Fruit fly (Drosophila melanogaster) whole organism, embryonic: Measurements from ENCODE around the gene nwk.
A peak's percentile ranks its signal among the peaks of the same experiment; 100 is the strongest.

Source experiments
- B-H2 ChIP-seq: fragments of 200-800 bp; sonication (Bioruptor generic); optimal IDR thresholded peaks from 2 replicates; lab custom pipeline; 2018; ENCODE audit warnings: missing biosample characterization, mild to moderate bottlenecking, missing genetic modification characterization
- Blimp-1 ChIP-seq: fragments of 200-800 bp; sonication (Bioruptor generic); optimal IDR thresholded peaks from 3 replicates; lab custom pipeline; 2018; ENCODE audit warnings: missing biosample characterization, missing genetic modification characterization, mild to moderate bottlenecking, moderate library complexity, missing genetic modification reagents
- CG10543 ChIP-seq: fragments of 200-800 bp; sonication (Bioruptor generic); optimal IDR thresholded peaks from 3 replicates; lab custom pipeline; 2017; ENCODE audit warnings: missing biosample characterization, mild to moderate bottlenecking, missing genetic modification characterization, moderate library complexity
- CG11247 ChIP-seq: fragments of 200-800 bp; sonication (Bioruptor generic); IDR thresholded peaks from 2 replicates; pipeline ENCODE4 v1.3.6; 2022; ENCODE audit warnings: missing biosample characterization, missing genetic modification characterization
- CG13287 ChIP-seq: fragments of 200-800 bp; sonication (Bioruptor generic); IDR thresholded peaks from 2 replicates; pipeline ENCODE4 v1.3.6; 2022; ENCODE audit warnings: missing biosample characterization, missing genetic modification characterization; ENCODE audit not compliant: partially characterized antibody
- CG14050 ChIP-seq: fragments of 200-800 bp; sonication (Bioruptor generic); IDR thresholded peaks from 3 replicates; pipeline ENCODE4 v1.3.6; 2022; ENCODE audit warnings: missing biosample characterization, missing genetic modification characterization
- CG15696 ChIP-seq: fragments of 200-800 bp; sonication (Bioruptor generic); optimal IDR thresholded peaks from 2 replicates; lab custom pipeline; 2019; ENCODE audit warnings: missing biosample characterization, mild to moderate bottlenecking, missing genetic modification characterization, moderate library complexity
- CG16813 ChIP-seq: fragments of 200-800 bp; sonication (Bioruptor generic); IDR thresholded peaks from 3 replicates; pipeline ENCODE4 v1.3.6; 2022; ENCODE audit warnings: missing biosample characterization, missing genetic modification characterization; ENCODE audit not compliant: partially characterized antibody
- CG2678 ChIP-seq: fragments of 200-800 bp; sonication (Bioruptor generic); optimal IDR thresholded peaks from 3 replicates; lab custom pipeline; 2019; ENCODE audit warnings: missing biosample characterization, mild to moderate bottlenecking, missing genetic modification characterization, moderate library complexity
- CG2889 ChIP-seq: fragments of 200-800 bp; sonication (Bioruptor generic); IDR thresholded peaks from 3 replicates; pipeline ENCODE4 v1.3.6; 2022; ENCODE audit warnings: missing biosample characterization, missing genetic modification characterization
- CG33557 ChIP-seq: fragments of 200-800 bp; sonication (Bioruptor generic); optimal IDR thresholded peaks from 2 replicates; lab custom pipeline; 2019; ENCODE audit warnings: missing biosample characterization, mild to moderate bottlenecking, missing genetic modification characterization, moderate library complexity
- CG34376 ChIP-seq: fragments of 200-800 bp; sonication (Bioruptor generic); optimal IDR thresholded peaks from 2 replicates; lab custom pipeline; 2018; ENCODE audit warnings: missing biosample characterization, mild to moderate bottlenecking, missing genetic modification characterization
- CG43689 ChIP-seq: fragments of 200-800 bp; sonication (Bioruptor generic); IDR thresholded peaks from 2 replicates; pipeline ENCODE4 v1.3.6; 2022; ENCODE audit warnings: missing biosample characterization, missing genetic modification characterization
- CG7357 ChIP-seq: fragments of 200-800 bp; sonication (Bioruptor generic); IDR thresholded peaks from 3 replicates; pipeline ENCODE4 v1.3.6; 2022; ENCODE audit warnings: missing biosample characterization, missing genetic modification characterization
- CG7987 ChIP-seq: fragments of 200-800 bp; sonication (Bioruptor generic); optimal IDR thresholded peaks from 2 replicates; lab custom pipeline; 2018; ENCODE audit warnings: missing biosample characterization, mild to moderate bottlenecking, missing genetic modification characterization, moderate library complexity
- CG8765 ChIP-seq: fragments of 200-800 bp; sonication (Bioruptor generic); IDR thresholded peaks from 2 replicates; pipeline ENCODE4 v1.3.6; 2022; ENCODE audit warnings: missing biosample characterization, missing genetic modification characterization
- CG9932 ChIP-seq: fragments of 200-800 bp; sonication (Bioruptor generic); IDR thresholded peaks from 2 replicates; pipeline ENCODE4 v1.3.6; 2022; ENCODE audit warnings: missing biosample characterization, missing genetic modification characterization
- CTCF ChIP-seq: fragments of 200-800 bp; sonication (Bioruptor generic); optimal IDR thresholded peaks from 2 replicates; lab custom pipeline; 2017; ENCODE audit warnings: missing biosample characterization, mild to moderate bottlenecking, missing genetic modification characterization, moderate library complexity
- CrebB ChIP-seq: fragments of 200-800 bp; sonication (Bioruptor generic); optimal IDR thresholded peaks from 3 replicates; lab custom pipeline; 2018; ENCODE audit warnings: missing biosample characterization, mild to moderate bottlenecking, missing genetic modification characterization
- Deaf1 ChIP-seq: fragments of 200-800 bp; optimal IDR thresholded peaks from 3 replicates; lab custom pipeline; 2019; ENCODE audit warnings: missing biosample characterization, mild to moderate bottlenecking, missing genetic modification characterization, moderate library complexity
- Fer1 ChIP-seq: fragments of 200-800 bp; sonication (Bioruptor generic); optimal IDR thresholded peaks from 2 replicates; lab custom pipeline; 2017; ENCODE audit warnings: missing biosample characterization, mild to moderate bottlenecking, missing genetic modification characterization
- GATAe ChIP-seq: fragments of 200-800 bp; sonication (Bioruptor generic); conservative IDR thresholded peaks from 2 replicates; pipeline ENCODE4 v1.3.6; 2022; ENCODE audit warnings: missing biosample characterization, missing genetic modification characterization
- H15 ChIP-seq: fragments of 200-800 bp; sonication (Bioruptor generic); IDR thresholded peaks from 3 replicates; pipeline ENCODE4 v1.3.6; 2022; ENCODE audit warnings: missing biosample characterization, missing genetic modification characterization
- H2.0 ChIP-seq: fragments of 200-800 bp; sonication (Bioruptor generic); IDR thresholded peaks from 2 replicates; pipeline ENCODE4 v1.3.6; 2022; ENCODE audit warnings: missing biosample characterization, missing genetic modification characterization
- HLH3B ChIP-seq: fragments of 200-800 bp; sonication (Bioruptor generic); IDR thresholded peaks from 2 replicates; pipeline ENCODE4 v1.3.6; 2022; ENCODE audit warnings: missing biosample characterization, missing genetic modification characterization
- Hey ChIP-seq: fragments of 200-800 bp; sonication (Bioruptor generic); optimal IDR thresholded peaks from 3 replicates; lab custom pipeline; 2018; ENCODE audit warnings: missing biosample characterization, mild to moderate bottlenecking, missing genetic modification characterization
- HmgZ ChIP-seq: fragments of 200-800 bp; sonication (Bioruptor generic); optimal IDR thresholded peaks from 2 replicates; lab custom pipeline; 2018; ENCODE audit warnings: missing biosample characterization, mild to moderate bottlenecking, missing genetic modification characterization
- Hmr ChIP-seq: fragments of 200-800 bp; sonication (Bioruptor generic); optimal IDR thresholded peaks from 3 replicates; lab custom pipeline; 2017; ENCODE audit warnings: mild to moderate bottlenecking, missing biosample characterization, missing genetic modification reagents, missing genetic modification characterization
- Jarid2 ChIP-seq: fragments of 200-800 bp; sonication (Bioruptor generic); optimal IDR thresholded peaks from 3 replicates; lab custom pipeline; 2017; ENCODE audit warnings: mild to moderate bottlenecking, missing biosample characterization, missing genetic modification reagents, missing genetic modification characterization
- Med ChIP-seq: fragments of 200-800 bp; sonication (Bioruptor generic); peaks from one replicate; lab custom pipeline; 2016; ENCODE audit warnings: missing biosample characterization, missing genetic modification characterization, mild to moderate bottlenecking, inconsistent platforms, moderate library complexity
- Pdp1 ChIP-seq, 2 experiments: fragments of 200-800 bp; sonication (Bioruptor generic); optimal IDR thresholded peaks; 3 replicates each; lab custom pipeline; 2016; ENCODE audit warnings: missing biosample characterization in 2 of 2, missing genetic modification characterization in 2 of 2, mild to moderate bottlenecking in 1 of 2, moderate library complexity in 1 of 2
- Taf1 ChIP-seq: fragments of 200-800 bp; sonication (Bioruptor generic); IDR thresholded peaks from 2 replicates; pipeline ENCODE4 v1.3.6; 2022; ENCODE audit warnings: missing biosample characterization, missing genetic modification characterization
- chinmo ChIP-seq: fragments of 200-800 bp; sonication (Bioruptor generic); IDR thresholded peaks from 4 replicates; pipeline ENCODE4 v1.3.6; 2022; ENCODE audit warnings: missing biosample characterization, missing genetic modification characterization; ENCODE audit not compliant: partially characterized antibody
- ci ChIP-seq: fragments of 200-800 bp; sonication (Bioruptor generic); IDR thresholded peaks from 3 replicates; pipeline ENCODE4 v1.3.6; 2022; ENCODE audit warnings: missing biosample characterization, missing genetic modification characterization
- cwo ChIP-seq: fragments of 200-800 bp; sonication (Bioruptor generic); optimal IDR thresholded peaks from 3 replicates; lab custom pipeline; 2017; ENCODE audit warnings: missing biosample characterization, missing genetic modification characterization, mild to moderate bottlenecking, moderate library complexity, missing genetic modification reagents
- disco-r ChIP-seq: fragments of 200-800 bp; sonication (Bioruptor generic); optimal IDR thresholded peaks from 2 replicates; lab custom pipeline; 2016; ENCODE audit warnings: missing biosample characterization, missing genetic modification characterization
- exex ChIP-seq: fragments of 200-800 bp; sonication (Bioruptor generic); optimal IDR thresholded peaks from 4 replicates; lab custom pipeline; 2018; ENCODE audit warnings: missing biosample characterization, mild to moderate bottlenecking, missing genetic modification characterization, moderate library complexity
- fd64A ChIP-seq: fragments of 200-800 bp; sonication (Bioruptor generic); optimal IDR thresholded peaks from 3 replicates; lab custom pipeline; 2018; ENCODE audit warnings: missing biosample characterization, mild to moderate bottlenecking, missing genetic modification characterization
- grau ChIP-seq: fragments of 200-800 bp; optimal IDR thresholded peaks from 3 replicates; lab custom pipeline; 2019; ENCODE audit warnings: missing biosample characterization, mild to moderate bottlenecking, missing genetic modification characterization, moderate library complexity
- lab ChIP-seq: fragments of 200-800 bp; sonication (Bioruptor generic); optimal IDR thresholded peaks from 3 replicates; lab custom pipeline; 2017; ENCODE audit warnings: missing biosample characterization, missing genetic modification characterization, mild to moderate bottlenecking, moderate library complexity, missing genetic modification reagents
- lilli ChIP-seq: fragments of 200-800 bp; sonication (Bioruptor generic); optimal IDR thresholded peaks from 3 replicates; lab custom pipeline; 2016; ENCODE audit warnings: missing biosample characterization, missing genetic modification characterization
- mirr ChIP-seq: fragments of 200-800 bp; sonication (Bioruptor generic); optimal IDR thresholded peaks from 3 replicates; lab custom pipeline; 2018; ENCODE audit warnings: missing biosample characterization, mild to moderate bottlenecking, missing genetic modification characterization
- pros ChIP-seq: fragments of 200-800 bp; sonication (Bioruptor generic); optimal IDR thresholded peaks from 3 replicates; lab custom pipeline; 2019; ENCODE audit warnings: missing biosample characterization, mild to moderate bottlenecking, missing genetic modification characterization, moderate library complexity
- ro ChIP-seq: fragments of 200-800 bp; sonication (Bioruptor generic); IDR thresholded peaks from 2 replicates; pipeline ENCODE4 v1.3.6; 2022; ENCODE audit warnings: missing biosample characterization, missing genetic modification characterization
- run ChIP-seq: fragments of 200-800 bp; sonication (Bioruptor generic); optimal IDR thresholded peaks from 3 replicates; lab custom pipeline; 2018; ENCODE audit warnings: missing biosample characterization, mild to moderate bottlenecking, missing genetic modification characterization
- sqz ChIP-seq: fragments of 200-800 bp; sonication (Bioruptor generic); optimal IDR thresholded peaks from 3 replicates; lab custom pipeline; 2018; ENCODE audit warnings: missing biosample characterization, mild to moderate bottlenecking, missing genetic modification characterization
- sug ChIP-seq: fragments of 200-800 bp; optimal IDR thresholded peaks from 2 replicates; lab custom pipeline; 2019; ENCODE audit warnings: missing biosample characterization, mild to moderate bottlenecking, missing genetic modification characterization, moderate library complexity

The nwk gene

DNA sequence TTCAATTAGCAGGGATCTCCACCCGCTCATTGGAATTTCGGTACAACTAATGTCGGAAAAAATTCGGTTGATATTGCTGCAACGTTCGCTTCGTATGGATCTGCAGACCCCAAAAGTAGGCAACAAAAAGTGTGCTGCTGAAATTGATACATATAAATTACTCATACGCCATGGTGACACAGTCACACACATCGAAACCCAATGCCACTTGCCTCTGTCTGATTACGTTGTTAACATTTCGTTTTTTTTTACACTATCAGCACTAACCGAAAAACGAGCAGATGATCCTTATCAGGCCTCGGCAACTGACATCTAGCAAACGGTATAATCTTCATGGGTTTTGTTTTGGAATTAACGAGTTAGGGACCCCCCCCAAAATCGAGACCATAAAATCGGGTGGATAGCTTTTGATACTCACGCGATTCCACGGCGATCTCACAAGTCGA lies 42.7 kb upstream of the nwk start (continued):
- TF ChIP-seq grau (tag; lab: Kevin White, UChicago) (no peak), CG2889 (GFP tag; lab: Robert Waterston, UW) (no peak), fd64A (GFP tag; lab: Kevin White, UChicago) (no peak), disco-r (GFP tag; lab: Kevin White, UChicago) (no peak), H2.0 (GFP tag; lab: Robert Waterston, UW) (no peak)

dm6 chr3L:9095704-9096103 lies 42.0 kb upstream of the nwk start:
- TF ChIP-seq run (peak; percentile 2), grau (tag; lab: Kevin White, UChicago) (no peak), CG11247 (GFP tag; lab: Robert Waterston, UW) (0 out of 2 replicates have a peak, but pooled peaks have one; percentile 5), Med (peak; percentile 66), HLH3B (GFP tag; lab: Robert Waterston, UW) (no peak), chinmo (peak; percentile 80; the same call in 3 of the 4 replicates), CG33557 (GFP tag; lab: Kevin White, UChicago) (no peak), CG13287 (GFP tag; lab: Robert Waterston, UW) (no peak), Hey (tag; lab: Kevin White, UChicago) (peak; percentile 40), CG8765 (GFP tag; lab: Robert Waterston, UW) (no peak), CG34376 (GFP tag; lab: Kevin White, UChicago) (peak; percentile 12), CG16813 (no peak), CTCF (no peak), ci (GFP tag; lab: Robert Waterston, UW) (peak; percentile 22; the same call in 1 of the 3 replicates), CG2678 (peak; percentile 6), CrebB (tag; lab: Kevin White, UChicago) (peak; percentile 21), exex (tag; lab: Kevin White, UChicago) (peak; percentile 45), sqz (GFP tag; lab: Kevin White, UChicago) (peak; percentile 43), CG14050 (GFP tag; lab: Robert Waterston, UW) (no peak), ro (no peak), mirr (GFP tag; lab: Kevin White, UChicago) (peak; percentile 59), CG7357 (no peak), cwo (peak; percentile 18), CG15696 (tag; lab: Kevin White, UChicago) (no peak), CG7987 (GFP tag; lab: Kevin White, UChicago) (peak; percentile 86), Fer1 (GFP tag; lab: Kevin White, UChicago) (peak; percentile 0), sug (peak; percentile 94)

- TF ChIP-seq Med: peak; percentile 73
- TF ChIP-seq lilli: peak; percentile 27
- peak; percentile 57 for TF ChIP-seq HmgZ (tag; lab: Kevin White, UChicago)
- TF ChIP-seq Deaf1: peak; percentile 35
- TF ChIP-seq Pdp1 (GFP tag; optimal IDR thresholded peaks at IDR 0.05; lab: Kevin White, UChicago): peak in 1 of 2 experiments; percentile 1
- TF ChIP-seq CG43689 (GFP tag; lab: Robert Waterston, UW): no peak
- TF ChIP-seq CG10543: peak; percentile 69
- peak; percentile 16 for TF ChIP-seq Hey (tag; lab: Kevin White, UChicago)
- TF ChIP-seq Jarid2 (GFP tag; lab: Kevin White, UChicago): peak; percentile 35
- peak; percentile 77 for TF ChIP-seq CG34376 (GFP tag; lab: Kevin White, UChicago)
- TF ChIP-seq sug: peak; percentile 70
- peak; percentile 66 for TF ChIP-seq GATAe
- TF ChIP-seq Hmr (GFP tag; lab: Kevin White, UChicago): peak; percentile 13
- TF ChIP-seq CG16813: no peak
- TF ChIP-seq pros (GFP tag; lab: Kevin White, UChicago): no peak
- TF ChIP-seq H15 (GFP tag; lab: Robert Waterston, UW): no peak
- TF ChIP-seq CG9932 (GFP tag; lab: Robert Waterston, UW): 0 out of 2 replicates have a peak, but pooled peaks have one; percentile 22
- TF ChIP-seq B-H2 (GFP tag; lab: Kevin White, UChicago): peak; percentile 22
- peak; percentile 37 for TF ChIP-seq lab (GFP tag; lab: Kevin White, UChicago)
- TF ChIP-seq Blimp-1 (GFP tag; lab: Kevin White, UChicago): no peak
- 0 out of 4 replicates have a peak, but pooled peaks have one; percentile 44 for TF ChIP-seq chinmo
- TF ChIP-seq Taf1 (GFP tag; lab: Robert Waterston, UW): no peak
- peak; percentile 54 for TF ChIP-seq exex (tag; lab: Kevin White, UChicago)
- TF ChIP-seq CrebB (tag; lab: Kevin White, UChicago): peak; percentile 9
Observed at dm6 chr3L:9096648-9097047, 41.0 kb upstream of the nwk start, which contains the start of gene CG13315. Gene CG13315, plus strand, starts transcription at chr3L:9096877.
